Worm (Caenorhabditis elegans): ENCODE measurements around the gene sru-19.
"Not testable (repeated sequence)": the region's sequence is repeated elsewhere in the genome, so short reads cannot be mapped to it uniquely, and the experiment has no call there.

sru-19 gene

DNA sequence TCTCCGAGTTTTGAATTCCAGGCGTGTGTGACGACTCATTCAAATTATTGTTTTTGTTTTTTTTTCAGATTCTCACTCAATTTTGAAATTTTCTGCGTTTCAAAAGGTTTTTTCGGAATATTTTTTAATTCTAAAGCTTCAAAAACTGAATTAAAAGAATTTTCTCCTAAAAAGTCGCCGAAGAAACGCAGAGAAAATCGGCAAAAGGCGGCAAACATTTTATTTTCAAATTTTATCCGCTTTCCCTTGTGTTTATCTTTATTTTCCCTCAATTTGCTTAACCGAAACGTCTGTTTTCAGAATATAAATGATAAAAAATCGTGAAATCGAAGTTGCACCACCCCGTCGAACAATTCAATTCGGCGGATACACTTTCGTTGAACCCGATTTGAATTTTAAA lies 7.8 kb upstream of the sru-19 start, which contains the start of gene him-6:
Gene him-6 (plus strand): TSS at position 301 of the 400 bp plus-strand sequence.
- TF ChIP-seq mec-3 (tag; optimal IDR thresholded peaks at IDR 0.05; ENCODE audit: borderline replicate concordance) = no peak
- no peak for TF ChIP-seq unc-42 (tag; optimal IDR thresholded peaks at IDR 0.05)
- no peak for TF ChIP-seq Y22D7AL.16 (tag; optimal IDR thresholded peaks at IDR 0.05)
- no peak for TF ChIP-seq ceh-45 (GFP tag; IDR thresholded peaks at IDR 0.05)

DNA sequence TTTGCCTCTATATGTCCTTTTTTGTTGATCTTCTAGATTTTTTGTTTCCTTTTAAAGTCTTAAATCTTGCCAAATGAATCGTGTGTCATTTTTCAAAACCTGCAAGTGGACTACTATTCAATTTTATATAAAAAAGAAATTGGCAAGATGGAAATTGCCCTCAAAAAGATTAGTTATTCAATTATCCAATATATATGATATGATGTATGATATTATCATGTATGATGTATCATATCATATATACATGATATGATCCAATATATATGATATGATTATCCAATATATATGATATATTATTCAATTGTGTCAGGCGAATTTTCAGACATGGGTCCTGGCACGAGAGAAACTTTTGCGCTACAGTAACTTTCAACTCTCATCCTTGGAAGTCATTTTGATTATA lies 3.1 kb upstream of the sru-19 start, which contains the start of gene sru-20:
Gene sru-20 (plus strand): TSS at position 301 of the 400 bp plus-strand sequence.
- TF ChIP-seq nfya-1 (tag; optimal IDR thresholded peaks at IDR 0.05) = no peak
- no peak for TF ChIP-seq unc-55 (GFP tag; optimal IDR thresholded peaks at IDR 0.05)
- no peak for TF ChIP-seq C08G9.2 (tag; optimal IDR thresholded peaks at IDR 0.05)
- TF ChIP-seq ceh-24 (tag; optimal IDR thresholded peaks at IDR 0.05) = no peak
- no peak for TF ChIP-seq lim-6 (tag; optimal IDR thresholded peaks at IDR 0.05)
- TF ChIP-seq gmeb-2 (tag; optimal IDR thresholded peaks at IDR 0.05) = no peak
- TF ChIP-seq pha-2 (tag; optimal IDR thresholded peaks at IDR 0.05) = no peak
- no peak for TF ChIP-seq ceh-34 (tag; optimal IDR thresholded peaks at IDR 0.05)
- TF ChIP-seq hlh-30 (tag; optimal IDR thresholded peaks at IDR 0.05; ENCODE audit: insufficient read depth) = no peak
- TF ChIP-seq ahr-1 (tag; optimal IDR thresholded peaks at IDR 0.05) = no peak
- no peak for TF ChIP-seq pros-1 (tag; optimal IDR thresholded peaks at IDR 0.05)
- TF ChIP-seq ceh-45 (GFP tag; IDR thresholded peaks at IDR 0.05) = no peak
- no peak for TF ChIP-seq sox-2 (GFP tag; IDR thresholded peaks at IDR 0.05)
- no peak for TF ChIP-seq T23F11.4 (GFP tag; optimal IDR thresholded peaks at IDR 0.05)
- no peak for TF ChIP-seq dmd-4 (tag; optimal IDR thresholded peaks at IDR 0.05; ENCODE audit: borderline replicate concordance)
- TF ChIP-seq hlh-6 (tag; optimal IDR thresholded peaks at IDR 0.05) = no peak
- no peak for TF ChIP-seq fkh-10 (GFP tag; optimal IDR thresholded peaks at IDR 0.05)
- TF ChIP-seq madf-2 (tag; optimal IDR thresholded peaks at IDR 0.05) = no peak
- TF ChIP-seq ceh-18 (tag; optimal IDR thresholded peaks at IDR 0.05) = no peak

DNA sequence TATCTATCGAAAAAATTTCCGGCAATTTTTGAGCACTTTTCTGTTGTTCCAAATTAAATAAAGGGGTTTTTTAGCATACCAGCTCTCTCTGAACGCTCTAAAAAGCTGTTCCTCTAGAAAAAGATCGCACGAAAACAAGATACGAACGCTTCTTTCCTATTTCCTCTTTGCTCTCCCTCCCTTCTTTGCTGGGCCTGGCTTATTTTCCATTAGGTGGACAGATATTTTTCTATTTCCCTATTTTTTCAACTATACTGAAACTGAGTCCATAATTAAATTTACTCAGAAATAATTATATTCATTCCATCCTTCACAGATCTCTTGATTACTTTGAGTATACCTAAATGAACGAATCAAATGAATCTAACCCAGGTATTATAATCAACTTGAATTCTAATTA lies 3.6 kb downstream of the sru-19 start, which contains the start of gene sru-18:
Gene sru-18 (plus strand): TSS at position 301 of the 400 bp plus-strand sequence.
- no peak for TF ChIP-seq lim-6 (tag; optimal IDR thresholded peaks at IDR 0.05)
- no peak for TF ChIP-seq nhr-11 (tag; optimal IDR thresholded peaks at IDR 0.05)
- no peak for TF ChIP-seq ceh-34 (tag; optimal IDR thresholded peaks at IDR 0.05)
- no peak for TF ChIP-seq ztf-16 (tag; optimal IDR thresholded peaks at IDR 0.05)
- no peak for TF ChIP-seq pqm-1 (tag; optimal IDR thresholded peaks at IDR 0.05)
- no peak for TF ChIP-seq ceh-30 (tag; optimal IDR thresholded peaks at IDR 0.05)
- TF ChIP-seq fkh-10 (GFP tag; optimal IDR thresholded peaks at IDR 0.05) = no peak
- TF ChIP-seq dve-1 (tag; optimal IDR thresholded peaks at IDR 0.05) = no peak
- TF ChIP-seq syd-9 (tag; optimal IDR thresholded peaks at IDR 0.05) = no peak
- TF ChIP-seq madf-2 (tag; optimal IDR thresholded peaks at IDR 0.05) = no peak
- TF ChIP-seq unc-55 (GFP tag; optimal IDR thresholded peaks at IDR 0.05) = no peak
- no peak for TF ChIP-seq ceh-45 (GFP tag; IDR thresholded peaks at IDR 0.05)
- no peak for TF ChIP-seq sdc-2 (tag; optimal IDR thresholded peaks at IDR 0.05)
- no peak for TF ChIP-seq pag-3 (tag; optimal IDR thresholded peaks at IDR 0.05; ENCODE audit: borderline replicate concordance)
- TF ChIP-seq pax-1 (tag; optimal IDR thresholded peaks at IDR 0.05) = no peak
- no peak for TF ChIP-seq F13H6.1 (tag; optimal IDR thresholded peaks at IDR 0.05)
- TF ChIP-seq hlh-13 (GFP tag; optimal IDR thresholded peaks at IDR 0.05) = no peak
- no peak for TF ChIP-seq elt-4 (tag; optimal IDR thresholded peaks at IDR 0.05)

DNA sequence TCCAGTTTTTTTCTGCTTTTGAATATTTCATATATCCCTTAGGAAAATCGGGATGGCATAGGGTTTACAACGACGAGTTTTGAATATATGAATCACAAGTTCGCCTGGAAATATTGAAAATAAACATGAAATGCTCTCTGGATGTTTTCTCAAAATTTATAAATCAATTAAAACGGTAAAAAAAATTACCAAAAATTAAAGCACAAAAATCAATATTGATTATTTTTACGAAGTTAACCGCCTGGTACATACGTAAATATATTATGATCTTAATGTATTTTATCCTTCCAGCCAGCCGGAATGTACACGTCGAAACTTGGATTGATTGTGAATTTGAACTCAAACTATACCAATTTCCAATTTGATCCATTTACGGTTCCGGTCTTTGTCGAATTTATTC lies 7.1 kb downstream of the sru-19 start, which contains the start of gene sru-17:
Gene sru-17 (plus strand): TSS at position 301 of the 400 bp plus-strand sequence.
- TF ChIP-seq sox-2 (GFP tag; IDR thresholded peaks at IDR 0.05); elt-2 (tag; optimal IDR thresholded peaks at IDR 0.05); Y22D7AL.16 (tag; optimal IDR thresholded peaks at IDR 0.05): not testable (repeated sequence)

DNA sequence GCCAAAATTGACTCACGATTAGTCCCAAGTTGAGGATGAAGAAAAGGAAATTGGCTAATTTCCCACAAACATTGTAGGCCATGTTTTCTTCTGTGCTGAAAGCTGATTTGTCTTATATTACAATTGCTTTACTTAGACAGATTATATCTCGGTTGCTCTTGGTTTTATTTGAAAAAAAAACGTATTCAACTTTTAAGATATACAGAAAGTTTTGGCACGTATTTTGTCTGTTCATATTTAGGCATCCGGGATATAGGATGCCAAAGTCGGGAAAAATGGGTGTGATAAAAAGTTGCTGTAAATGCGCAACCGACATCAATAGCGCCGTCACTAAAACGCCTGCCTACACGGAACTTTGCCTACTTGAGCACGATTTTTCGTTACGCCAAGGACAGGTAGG lies 21.8 kb downstream of the sru-19 start, which contains the start of gene tsp-4:
Gene tsp-4 (minus strand): TSS at position 101 of the 400 bp plus-strand sequence.
- TF ChIP-seq sox-2 (GFP tag; IDR thresholded peaks at IDR 0.05) (no peak), ref-2 (tag; optimal IDR thresholded peaks at IDR 0.05) (no peak), npax-4 (tag; optimal IDR thresholded peaks at IDR 0.05) (no peak), tbx-7 (tag; optimal IDR thresholded peaks at IDR 0.05) (no peak), gmeb-2 (tag; optimal IDR thresholded peaks at IDR 0.05) (no peak), ama-1 (optimal IDR thresholded peaks at IDR 0.05) (no peak), dve-1 (tag; optimal IDR thresholded peaks at IDR 0.05) (no peak), T23F11.4 (GFP tag; optimal IDR thresholded peaks at IDR 0.05) (no peak), ceh-18 (tag; optimal IDR thresholded peaks at IDR 0.05) (no peak), fkh-10 (GFP tag; optimal IDR thresholded peaks at IDR 0.05) (no peak), ceh-2 (tag; optimal IDR thresholded peaks at IDR 0.05) (no peak), nhr-232 (tag; optimal IDR thresholded peaks at IDR 0.05) (no peak), ceh-24 (tag; optimal IDR thresholded peaks at IDR 0.05) (no peak), hlh-30 (tag; optimal IDR thresholded peaks at IDR 0.05; ENCODE audit: insufficient read depth) (no peak), unc-3 (GFP tag; conservative IDR thresholded peaks at IDR 0.05) (no peak), unc-3 (tag; optimal IDR thresholded peaks at IDR 0.05) (no peak), C08G9.2 (tag; optimal IDR thresholded peaks at IDR 0.05) (no peak), ceh-9 (tag; optimal IDR thresholded peaks at IDR 0.05) (no peak)
